Worm (Caenorhabditis elegans): ENCODE results near the gene F48E8.8.

ce11 chrIII:5404998-5405397, 44.6 kb downstream of the F48E8.8 start:
- no peak for TF ChIP-seq flt-1 (GFP tag; IDR thresholded peaks at IDR 0.05)
- TF ChIP-seq tbx-37 (GFP tag; conservative IDR thresholded peaks at IDR 0.05): no peak
- no peak for TF ChIP-seq F13C5.2 (tag; optimal IDR thresholded peaks at IDR 0.05)
- TF ChIP-seq hmbx-1 (tag; optimal IDR thresholded peaks at IDR 0.05): no peak
- no peak for TF ChIP-seq ceh-13 (GFP tag; optimal IDR thresholded peaks at IDR 0.05)
- TF ChIP-seq ama-1 (optimal IDR thresholded peaks at IDR 0.05): no peak
- no peak for TF ChIP-seq sea-1 (GFP tag; conservative IDR thresholded peaks at IDR 0.05)
- TF ChIP-seq pes-1 (GFP tag; IDR thresholded peaks at IDR 0.05): no peak
- no peak for TF ChIP-seq scrt-1 (GFP tag; IDR thresholded peaks at IDR 0.05)
- no peak for TF ChIP-seq B0310.2 (tag; optimal IDR thresholded peaks at IDR 0.05)
- TF ChIP-seq tra-4 (tag; optimal IDR thresholded peaks at IDR 0.05): no peak
- no peak for TF ChIP-seq aly-1 (tag; optimal IDR thresholded peaks at IDR 0.05)
- TF ChIP-seq ets-7 (tag; optimal IDR thresholded peaks at IDR 0.05): no peak
- TF ChIP-seq hnd-1 (tag; optimal IDR thresholded peaks at IDR 0.05): no peak

All from whole organism, early embryonic.